Worm (Caenorhabditis elegans): ENCODE data around the gene cutc-1.

DNA sequence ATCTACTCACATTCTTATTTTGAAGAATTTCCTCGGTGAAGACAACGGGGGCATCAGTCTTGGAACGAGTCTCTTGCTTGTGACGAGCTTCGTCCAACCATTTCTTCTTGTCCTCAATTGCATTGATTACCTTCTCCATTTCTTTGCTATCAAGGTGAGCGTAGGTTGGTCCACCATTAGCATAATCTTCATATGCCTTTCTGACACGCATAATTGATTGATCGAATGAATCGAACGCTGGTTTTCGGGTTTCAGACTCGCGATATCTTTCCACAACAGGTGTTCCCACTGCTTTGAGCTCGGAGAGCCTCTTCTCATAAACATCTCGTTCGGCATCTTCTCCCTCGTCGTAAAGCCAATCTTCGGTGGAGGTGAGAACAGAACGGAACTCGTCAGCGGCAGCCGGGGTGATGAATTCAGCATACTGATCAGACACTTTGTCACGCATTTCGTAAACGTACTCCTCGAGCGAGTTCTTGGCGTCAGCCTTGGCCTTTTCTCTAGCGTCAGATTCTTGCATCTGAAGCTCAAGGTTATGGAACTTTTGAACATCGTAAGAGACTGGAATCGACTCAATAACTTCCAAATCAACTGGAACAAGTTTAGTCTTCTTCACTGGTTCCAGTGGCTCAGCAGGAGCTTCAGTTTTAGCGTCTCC is 41.2 kb upstream of the cutc-1 start:
- TF ChIP-seq snpc-4 (tag; optimal IDR thresholded peaks at IDR 0.05) = no peak
- no peak for TF ChIP-seq egl-27 (tag; optimal IDR thresholded peaks at IDR 0.05)
- TF ChIP-seq daf-12 (tag; optimal IDR thresholded peaks at IDR 0.05) = no peak
- TF ChIP-seq fkh-10 (GFP tag; optimal IDR thresholded peaks at IDR 0.05) = no peak
- TF ChIP-seq R02D3.7 (tag; optimal IDR thresholded peaks at IDR 0.05) = no peak

All from whole organism, L3 larva.